Worm (Caenorhabditis elegans) whole organism, L2 larva: ENCODE results near the gene ech-2.

Experiments
- C34F6.9 ChIP-seq: fragments of 150-350 bp; optimal IDR thresholded peaks from 2 replicates; lab custom pipeline; 2014; ENCODE audit warnings: missing biosample characterization, missing genetic modification characterization
- R02D3.7 ChIP-seq: fragments of 150-350 bp; optimal IDR thresholded peaks from 2 replicates; lab custom pipeline; 2014; ENCODE audit warnings: missing biosample characterization, missing genetic modification characterization
- ZK546.5 ChIP-seq: sonication (generic microtip); optimal IDR thresholded peaks from 2 replicates; lab custom pipeline; 2017; ENCODE audit warnings: missing biosample characterization, missing genetic modification characterization
- ama-1 ChIP-seq: fragments of 150-350 bp; optimal IDR thresholded peaks from 2 replicates; lab custom pipeline; 2018; ENCODE audit warnings: inconsistent platforms
- blmp-1 ChIP-seq: sonication (generic microtip); optimal IDR thresholded peaks from 2 replicates; lab custom pipeline; 2017; ENCODE audit warnings: missing genetic modification characterization, mild to moderate bottlenecking, missing compliant biosample characterization, antibody characterized with exemption, moderate library complexity; ENCODE audit not compliant: insufficient read depth
- crh-2 ChIP-seq: sonication (generic microtip); optimal IDR thresholded peaks from 2 replicates; lab custom pipeline; 2017; ENCODE audit warnings: missing biosample characterization, missing genetic modification characterization
- egl-27 ChIP-seq: sonication (generic microtip); optimal IDR thresholded peaks from 3 replicates; lab custom pipeline; 2017; ENCODE audit warnings: missing biosample characterization, missing genetic modification reagents, missing genetic modification characterization
- fos-1 ChIP-seq: fragments of 150-350 bp; optimal IDR thresholded peaks from 2 replicates; lab custom pipeline; 2014; ENCODE audit warnings: missing biosample characterization, missing genetic modification characterization
- lin-13 ChIP-seq: fragments of 150-350 bp; optimal IDR thresholded peaks from 2 replicates; lab custom pipeline; 2014; ENCODE audit warnings: missing biosample characterization, missing genetic modification reagents, missing genetic modification characterization
- lsy-2 ChIP-seq, 2 experiments: fragments of 150-350 bp in 1 of 2; sonication (generic microtip) in 1 of 2; optimal IDR thresholded peaks; 2 replicates each; lab custom pipeline; 2014 to 2017; ENCODE audit warnings: missing biosample characterization in 2 of 2, missing genetic modification characterization in 2 of 2
- nhr-12 ChIP-seq: fragments of 150-350 bp; optimal IDR thresholded peaks from 2 replicates; lab custom pipeline; 2014; ENCODE audit warnings: missing biosample characterization, missing genetic modification characterization
- nhr-21 ChIP-seq: fragments of 150-350 bp; optimal IDR thresholded peaks from 2 replicates; lab custom pipeline; 2014; ENCODE audit warnings: missing biosample characterization, missing genetic modification characterization
- nhr-23 ChIP-seq: fragments of 150-350 bp; optimal IDR thresholded peaks from 2 replicates; lab custom pipeline; 2014; ENCODE audit warnings: missing biosample characterization, missing genetic modification reagents, missing genetic modification characterization
- nhr-6 ChIP-seq: fragments of 150-350 bp; optimal IDR thresholded peaks from 2 replicates; lab custom pipeline; 2014; ENCODE audit warnings: missing biosample characterization, missing genetic modification characterization
- peb-1 ChIP-seq: fragments of 150-350 bp; optimal IDR thresholded peaks from 2 replicates; lab custom pipeline; 2014; ENCODE audit warnings: missing biosample characterization, missing genetic modification characterization
- skn-1 ChIP-seq: sonication (generic microtip); optimal IDR thresholded peaks from 2 replicates; lab custom pipeline; 2017; ENCODE audit warnings: missing biosample characterization, missing genetic modification characterization
- sma-9 ChIP-seq, 2 experiments: fragments of 150-350 bp in 1 of 2; sonication (generic microtip) in 1 of 2; optimal IDR thresholded peaks; 2 replicates each; lab custom pipeline; 2014 to 2016; ENCODE audit warnings: missing genetic modification characterization in 2 of 2, mild to moderate bottlenecking in 1 of 2, missing biosample characterization in 1 of 2, missing compliant biosample characterization in 1 of 2, missing genetic modification reagents in 1 of 2, moderate library complexity in 1 of 2
- unc-55 ChIP-seq: fragments of 150-350 bp; sonication (generic microtip); optimal IDR thresholded peaks from 3 replicates; lab custom pipeline; 2014; ENCODE audit warnings: missing biosample characterization, missing genetic modification reagents, missing genetic modification characterization
- ztf-1 ChIP-seq: fragments of 200-800 bp; sonication (Bioruptor generic); conservative IDR thresholded peaks from 2 replicates; pipeline ENCODE4 v1.3.6; 2022; ENCODE audit warnings: missing genetic modification characterization, missing compliant biosample characterization
- ztf-4 ChIP-seq: fragments of 150-350 bp; optimal IDR thresholded peaks from 2 replicates; lab custom pipeline; 2014; ENCODE audit warnings: missing biosample characterization, missing genetic modification characterization

ech-2 gene

ce11 chrIV:11809708-11810114, 46.4 kb downstream of the ech-2 start (continued):
- TF ChIP-seq R02D3.7 (tag; lab: Kevin White, UChicago) (no peak), ZK546.5 (tag; lab: Kevin White, UChicago) (no peak), lin-13 (GFP tag; lab: Kevin White, UChicago) (peak; percentile 51), nhr-6 (tag; lab: Kevin White, UChicago) (peak; percentile 74), sma-9 (GFP tag; optimal IDR thresholded peaks at IDR 0.05; lab: Kevin White, UChicago) (peak; percentile 89), sma-9 (tag; optimal IDR thresholded peaks at IDR 0.05; lab: Kevin White, UChicago) (no peak), ztf-4 (tag; lab: Kevin White, UChicago) (peak; percentile 72), nhr-23 (no peak), C34F6.9 (tag; lab: Kevin White, UChicago) (peak; percentile 96), egl-27 (tag; lab: Kevin White, UChicago) (peak; percentile 48), nhr-12 (tag; lab: Kevin White, UChicago) (no peak), blmp-1 (tag; lab: Kevin White, UChicago) (peak; percentile 53), peb-1 (no peak), ama-1 (no peak), skn-1 (tag; lab: Kevin White, UChicago) (no peak)

ce11 chrIV:11809047-11809446, 47.1 kb downstream of the ech-2 start:
- TF ChIP-seq lsy-2 (tag; optimal IDR thresholded peaks at IDR 0.05; lab: Kevin White, UChicago): peak in 1 of 2 experiments; percentile 1
- peak; percentile 81 for TF ChIP-seq sma-9 (GFP tag; optimal IDR thresholded peaks at IDR 0.05; lab: Kevin White, UChicago)
- TF ChIP-seq sma-9 (tag; optimal IDR thresholded peaks at IDR 0.05; lab: Kevin White, UChicago): no peak
- peak; percentile 22 for TF ChIP-seq fos-1 (tag; lab: Kevin White, UChicago)
- peak; percentile 21 for TF ChIP-seq crh-2 (tag; lab: Kevin White, UChicago)
- peak; percentile 39 for TF ChIP-seq nhr-21 (tag; lab: Kevin White, UChicago)
- TF ChIP-seq unc-55 (GFP tag; lab: Kevin White, UChicago): no peak
- TF ChIP-seq ztf-1 (GFP tag; lab: Robert Waterston, UW): no peak
- TF ChIP-seq blmp-1 (tag; lab: Kevin White, UChicago): peak; percentile 17
